Worm (Caenorhabditis elegans) whole organism, L4/young adult: ENCODE results near the gene F13A7.14.

ENCODE experiments used
- dao-5 ChIP-seq: sonication (generic microtip); optimal IDR thresholded peaks from 2 replicates; lab custom pipeline; 2016; ENCODE audit warnings: missing genotype, missing genetic modification characterization, moderate library complexity, missing compliant biosample characterization
- him-1 ChIP-seq: sonication (generic microtip); optimal IDR thresholded peaks from 2 replicates; lab custom pipeline; 2016; ENCODE audit warnings: missing genotype, missing genetic modification reagents, missing genetic modification characterization, missing compliant biosample characterization

- no peak for TF ChIP-seq dao-5 (tag; lab: Kevin White, UChicago)
- no peak for TF ChIP-seq him-1 (tag; lab: Kevin White, UChicago)
Measured at ce11 chrV:16361350-16361749, 40.3 kb upstream of the F13A7.14 start.
